Worm (Caenorhabditis elegans) whole organism, L4 larva: ENCODE results near the gene B0416.4.

Experiments
- F10B5.3 ChIP-seq: sonication (generic microtip); optimal IDR thresholded peaks from 2 replicates; lab custom pipeline; 2016; ENCODE audit warnings: mild to moderate bottlenecking, missing genetic modification characterization, missing compliant biosample characterization
- F49E8.2 ChIP-seq: sonication (generic microtip); optimal IDR thresholded peaks from 2 replicates; lab custom pipeline; 2016; ENCODE audit warnings: missing compliant biosample characterization, mild to moderate bottlenecking, missing genetic modification characterization, borderline replicate concordance
- T20F7.1 ChIP-seq: fragments of 200-800 bp; sonication (Bioruptor generic); optimal IDR thresholded peaks from 2 replicates; lab custom pipeline; 2018; ENCODE audit warnings: mild to moderate bottlenecking, missing genetic modification characterization, missing compliant biosample characterization
- T26A8.4 ChIP-seq: fragments of 200-800 bp; sonication (Bioruptor generic); IDR thresholded peaks from 2 replicates; pipeline ENCODE4 v1.3.6; 2022; ENCODE audit warnings: missing genetic modification characterization, missing compliant biosample characterization
- aly-2 ChIP-seq: sonication (generic microtip); optimal IDR thresholded peaks from 2 replicates; lab custom pipeline; 2018; ENCODE audit warnings: missing biosample characterization, missing genetic modification characterization
- arid-1 ChIP-seq: fragments of 200-800 bp; sonication (Bioruptor generic); conservative IDR thresholded peaks from 2 replicates; pipeline ENCODE4 v1.3.6; 2022; ENCODE audit warnings: missing genetic modification reagents, missing genetic modification characterization, missing compliant biosample characterization
- attf-4 ChIP-seq: sonication (generic microtip); optimal IDR thresholded peaks from 3 replicates; lab custom pipeline; 2017; ENCODE audit warnings: missing biosample characterization, missing genetic modification characterization
- ceh-20 ChIP-seq: fragments of 200-800 bp; sonication (Bioruptor generic); IDR thresholded peaks from 2 replicates; pipeline ENCODE4 v1.3.6; 2022; ENCODE audit warnings: missing genetic modification reagents, missing genetic modification characterization, missing compliant biosample characterization
- ceh-32 ChIP-seq: sonication (generic microtip); optimal IDR thresholded peaks from 2 replicates; lab custom pipeline; 2016; ENCODE audit warnings: mild to moderate bottlenecking, missing genetic modification characterization, missing compliant biosample characterization; ENCODE audit not compliant: poor library complexity
- ceh-62 ChIP-seq: sonication (generic microtip); optimal IDR thresholded peaks from 2 replicates; lab custom pipeline; 2017; ENCODE audit warnings: missing biosample characterization, missing genetic modification characterization
- ces-1 ChIP-seq: fragments of 150-350 bp; sonication (generic microtip); optimal IDR thresholded peaks from 4 replicates; lab custom pipeline; 2014; ENCODE audit warnings: missing biosample characterization, missing genetic modification reagents, missing genetic modification characterization
- ctbp-1 ChIP-seq: fragments of 200-800 bp; sonication (Bioruptor generic); IDR thresholded peaks from 2 replicates; pipeline ENCODE4 v1.3.6; 2022; ENCODE audit warnings: missing genetic modification reagents, missing genetic modification characterization, missing compliant biosample characterization
- daf-16 ChIP-seq, 3 experiments: sonication (generic microtip); optimal IDR thresholded peaks; 2 replicates each; lab custom pipeline; 2016 to 2017; ENCODE audit warnings: missing genetic modification characterization in 3 of 3, missing genetic modification reagents in 3 of 3, mild to moderate bottlenecking in 2 of 3, missing compliant biosample characterization in 2 of 3, missing biosample characterization in 1 of 3, moderate library complexity in 1 of 3
- daf-19 ChIP-seq: fragments of 200-800 bp; sonication (Bioruptor generic); conservative IDR thresholded peaks from 2 replicates; pipeline ENCODE4 v1.3.6; 2022; ENCODE audit warnings: missing genetic modification characterization, missing compliant biosample characterization
- dmd-6 ChIP-seq: fragments of 200-800 bp; sonication (Bioruptor generic); IDR thresholded peaks from 2 replicates; pipeline ENCODE4 v1.3.6; 2022; ENCODE audit warnings: missing genetic modification reagents, missing genetic modification characterization, missing compliant biosample characterization
- dmd-8 ChIP-seq: fragments of 200-800 bp; sonication (Bioruptor generic); IDR thresholded peaks from 2 replicates; pipeline ENCODE4 v1.3.6; 2022; ENCODE audit warnings: missing genetic modification characterization, missing compliant biosample characterization
- dpl-1 ChIP-seq: fragments of 150-350 bp; optimal IDR thresholded peaks from 2 replicates; lab custom pipeline; 2014; ENCODE audit warnings: missing biosample characterization, missing genetic modification reagents, missing genetic modification characterization
- dve-1 ChIP-seq: sonication (generic microtip); optimal IDR thresholded peaks from 2 replicates; lab custom pipeline; 2017; ENCODE audit warnings: antibody characterized with exemption, mild to moderate bottlenecking, missing genetic modification characterization, missing compliant biosample characterization; ENCODE audit not compliant: insufficient read depth
- egl-43 ChIP-seq: fragments of 200-800 bp; sonication (Bioruptor generic); IDR thresholded peaks from 2 replicates; pipeline ENCODE4 v1.3.6; 2022; ENCODE audit warnings: missing genetic modification reagents, missing genetic modification characterization, missing compliant biosample characterization
- gei-8 ChIP-seq: fragments of 200-800 bp; sonication (Bioruptor generic); optimal IDR thresholded peaks from 2 replicates; lab custom pipeline; 2018; ENCODE audit warnings: mild to moderate bottlenecking, missing genetic modification characterization, missing compliant biosample characterization
- hif-1 ChIP-seq, 2 experiments: sonication (generic microtip); optimal IDR thresholded peaks; 2 replicates each; lab custom pipeline; 2016 to 2017; ENCODE audit warnings: missing compliant biosample characterization in 2 of 2, missing genetic modification characterization in 2 of 2, missing genetic modification reagents in 2 of 2, missing genotype in 2 of 2, mild to moderate bottlenecking in 1 of 2
- hlh-11 ChIP-seq: fragments of 200-800 bp; sonication (Bioruptor generic); optimal IDR thresholded peaks from 2 replicates; lab custom pipeline; 2018; ENCODE audit warnings: mild to moderate bottlenecking, missing genetic modification characterization, missing compliant biosample characterization
- hlh-30 ChIP-seq: sonication (generic microtip); optimal IDR thresholded peaks from 2 replicates; lab custom pipeline; 2017; ENCODE audit warnings: antibody characterized with exemption, mild to moderate bottlenecking, missing genetic modification characterization, missing compliant biosample characterization; ENCODE audit not compliant: insufficient read depth
- lim-7 ChIP-seq: fragments of 200-800 bp; sonication (Bioruptor generic); IDR thresholded peaks from 2 replicates; pipeline ENCODE4 v1.3.6; 2022; ENCODE audit warnings: missing genetic modification characterization, missing compliant biosample characterization
- lin-13 ChIP-seq: fragments of 150-350 bp; optimal IDR thresholded peaks from 2 replicates; lab custom pipeline; 2014; ENCODE audit warnings: missing biosample characterization, missing genetic modification reagents, missing genetic modification characterization
- lin-39 ChIP-seq: fragments of 150-350 bp; optimal IDR thresholded peaks from 2 replicates; lab custom pipeline; 2014; ENCODE audit warnings: missing biosample characterization, missing genetic modification reagents, missing genetic modification characterization
- lir-3 ChIP-seq: sonication (generic microtip); optimal IDR thresholded peaks from 2 replicates; lab custom pipeline; 2016; ENCODE audit warnings: mild to moderate bottlenecking, missing genetic modification characterization, missing compliant biosample characterization
- mes-2 ChIP-seq: sonication (generic microtip); optimal IDR thresholded peaks from 2 replicates; lab custom pipeline; 2016; ENCODE audit warnings: missing genotype, mild to moderate bottlenecking, missing genetic modification characterization, missing compliant biosample characterization; ENCODE audit not compliant: poor library complexity, severe bottlenecking
- mxl-3 ChIP-seq: fragments of 200-800 bp; sonication (Bioruptor generic); optimal IDR thresholded peaks from 2 replicates; lab custom pipeline; 2018; ENCODE audit warnings: mild to moderate bottlenecking, missing genetic modification characterization, missing compliant biosample characterization
- nhr-102 ChIP-seq: sonication (generic microtip); optimal IDR thresholded peaks from 2 replicates; lab custom pipeline; 2016; ENCODE audit warnings: mild to moderate bottlenecking, missing genetic modification characterization, moderate library complexity, missing compliant biosample characterization
- nhr-28 ChIP-seq: fragments of 150-350 bp; optimal IDR thresholded peaks from 2 replicates; lab custom pipeline; 2014; ENCODE audit warnings: missing biosample characterization, missing genetic modification characterization
- nhr-48 ChIP-seq: sonication (generic microtip); optimal IDR thresholded peaks from 2 replicates; lab custom pipeline; 2016; ENCODE audit warnings: mild to moderate bottlenecking, missing genetic modification characterization, missing compliant biosample characterization
- nhr-6 ChIP-seq: fragments of 150-350 bp; optimal IDR thresholded peaks from 2 replicates; lab custom pipeline; 2014; ENCODE audit warnings: missing biosample characterization, missing genetic modification characterization
- php-3 ChIP-seq: fragments of 200-800 bp; sonication (Bioruptor generic); IDR thresholded peaks from 2 replicates; pipeline ENCODE4 v1.3.6; 2022; ENCODE audit warnings: missing genetic modification reagents, missing genetic modification characterization, missing compliant biosample characterization
- pqm-1 ChIP-seq: sonication (generic microtip); optimal IDR thresholded peaks from 2 replicates; lab custom pipeline; 2017; ENCODE audit warnings: missing biosample characterization, missing genetic modification characterization
- sdz-12 ChIP-seq: fragments of 200-800 bp; sonication (Bioruptor generic); optimal IDR thresholded peaks from 2 replicates; lab custom pipeline; 2018; ENCODE audit warnings: mild to moderate bottlenecking, missing genetic modification characterization, missing compliant biosample characterization
- set-16 ChIP-seq: fragments of 200-800 bp; sonication (Bioruptor generic); IDR thresholded peaks from 2 replicates; pipeline ENCODE4 v1.3.6; 2022; ENCODE audit warnings: missing genetic modification reagents, missing genetic modification characterization, missing compliant biosample characterization
- snpc-4 ChIP-seq: fragments of 150-350 bp; optimal IDR thresholded peaks from 2 replicates; lab custom pipeline; 2014; ENCODE audit warnings: missing biosample characterization, missing genetic modification characterization
- unc-62 ChIP-seq, 3 experiments: fragments of 150-350 bp in 1 of 3; sonication (generic microtip); optimal IDR thresholded peaks in 2 of 3; peaks in 1 of 3; 1 replicate in 1 of 3; 2 replicates in 2 of 3; lab custom pipeline; 2014 to 2017; ENCODE audit warnings: missing biosample characterization in 3 of 3, missing genetic modification characterization in 3 of 3, missing genetic modification reagents in 3 of 3, missing genotype in 1 of 3
- zfp-3 ChIP-seq: fragments of 200-800 bp; sonication (Bioruptor generic); conservative IDR thresholded peaks from 2 replicates; pipeline ENCODE4 v1.3.6; 2022; ENCODE audit warnings: missing genetic modification reagents, missing genetic modification characterization, missing compliant biosample characterization
- zip-11 ChIP-seq: fragments of 200-800 bp; sonication (Bioruptor generic); IDR thresholded peaks from 2 replicates; pipeline ENCODE4 v1.3.6; 2022; ENCODE audit warnings: missing genetic modification characterization, missing compliant biosample characterization
- ztf-11 ChIP-seq: fragments of 150-350 bp; optimal IDR thresholded peaks from 2 replicates; lab custom pipeline; 2014; ENCODE audit warnings: missing biosample characterization, missing genetic modification characterization

Gene B0416.4

ce11 chrX:9264636-9265035 is 14.1 kb upstream of the B0416.4 start (continued):
- no peak for TF ChIP-seq arid-1 (GFP tag; lab: Robert Waterston, UW)
- 0 out of 2 replicates have a peak, but pooled peaks have one; percentile 31 for TF ChIP-seq T26A8.4 (GFP tag; lab: Robert Waterston, UW)
- peak; percentile 32 for TF ChIP-seq nhr-48 (tag; lab: Kevin White, UChicago)
- TF ChIP-seq sdz-12, result no peak
- no peak for TF ChIP-seq zip-11 (GFP tag; lab: Robert Waterston, UW)
- no peak for TF ChIP-seq dpl-1 (GFP tag; lab: Kevin White, UChicago)
- TF ChIP-seq dve-1 (tag; lab: Kevin White, UChicago), result peak; percentile 90

ce11 chrX:9266512-9266911 is 12.2 kb upstream of the B0416.4 start:
- TF ChIP-seq hlh-30 (tag; lab: Kevin White, UChicago) (peak; percentile 0), daf-16 (GFP tag; optimal IDR thresholded peaks at IDR 0.05; lab: Kevin White, UChicago) (no peak), daf-16 (tag; optimal IDR thresholded peaks at IDR 0.05; lab: Kevin White, UChicago) (peak; percentile 37), dmd-6 (GFP tag; lab: Robert Waterston, UW) (peak; percentile 73), nhr-28 (tag; lab: Kevin White, UChicago) (peak; percentile 18), pqm-1 (tag; lab: Kevin White, UChicago) (peak; percentile 14), php-3 (GFP tag; lab: Robert Waterston, UW) (0 out of 2 replicates have a peak, but pooled peaks have one; percentile 6), attf-4 (tag; lab: Kevin White, UChicago) (no peak), dve-1 (tag; lab: Kevin White, UChicago) (peak; percentile 68), ces-1 (no peak), hlh-11 (peak; percentile 54), ceh-62 (no peak)
- TF ChIP-seq, all 104 proteins: peak for 8

ce11 chrX:9268373-9268772 is 10.4 kb upstream of the B0416.4 start:
- TF ChIP-seq sdz-12 (no peak), dmd-8 (GFP tag; lab: Robert Waterston, UW) (no peak), ceh-62 (no peak), lin-13 (GFP tag; lab: Kevin White, UChicago) (no peak), php-3 (GFP tag; lab: Robert Waterston, UW) (0 out of 2 replicates have a peak, but pooled peaks have one; percentile 32), T20F7.1 (GFP tag; lab: Kevin White, UChicago) (no peak), lim-7 (no peak), F10B5.3 (tag; lab: Kevin White, UChicago) (peak; percentile 22), egl-43 (GFP tag; lab: Robert Waterston, UW) (no peak), unc-62 (GFP tag; optimal IDR thresholded peaks at IDR 0.05 in 1 of 2; lab: Kevin White, UChicago) (peak in 1 of 2 experiments; percentile 93), unc-62 (tag; optimal IDR thresholded peaks at IDR 0.05; lab: Kevin White, UChicago) (no peak), set-16 (GFP tag; lab: Robert Waterston, UW) (no peak), dve-1 (tag; lab: Kevin White, UChicago) (peak; percentile 4), zfp-3 (GFP tag; lab: Robert Waterston, UW) (0 out of 2 replicates have a peak, but pooled peaks have one; percentile 48)

ce11 chrX:9270753-9271152 is 8.0 kb upstream of the B0416.4 start, which contains the start of gene B0416.5:
TSS of gene B0416.5 (minus strand) at chrX:9270853.
- no peak for TF ChIP-seq F49E8.2 (tag; lab: Kevin White, UChicago)
- TF ChIP-seq mes-2, result no peak
- no peak for TF ChIP-seq aly-2 (tag; lab: Kevin White, UChicago)
- TF ChIP-seq ceh-20 (GFP tag; lab: Robert Waterston, UW), result no peak

ce11 chrX:9271886-9272285 is 6.9 kb upstream of the B0416.4 start:
- no peak for TF ChIP-seq ztf-11
- TF ChIP-seq ctbp-1, result no peak
- no peak for TF ChIP-seq ceh-32 (tag; lab: Kevin White, UChicago)
- TF ChIP-seq hif-1 (tag; optimal IDR thresholded peaks at IDR 0.05; lab: Kevin White, UChicago), result no peak
- peak; percentile 75 for TF ChIP-seq nhr-28 (tag; lab: Kevin White, UChicago)
- TF ChIP-seq lim-7, result no peak
- TF ChIP-seq T20F7.1 (GFP tag; lab: Kevin White, UChicago), result no peak
- TF ChIP-seq nhr-6, result peak; percentile 51
- TF ChIP-seq mxl-3 (GFP tag; lab: Kevin White, UChicago), result no peak
- TF ChIP-seq lir-3, result no peak
- TF ChIP-seq lin-39 (tag; lab: Kevin White, UChicago), result no peak
- no peak for TF ChIP-seq snpc-4 (tag; lab: Kevin White, UChicago)
- TF ChIP-seq aly-2 (tag; lab: Kevin White, UChicago), result no peak
- no peak for TF ChIP-seq gei-8 (GFP tag; lab: Kevin White, UChicago)
- TF ChIP-seq nhr-102 (tag; lab: Kevin White, UChicago), result no peak
- no peak for TF ChIP-seq daf-19 (GFP tag; lab: Robert Waterston, UW)
- TF ChIP-seq php-3 (GFP tag; lab: Robert Waterston, UW), result no peak; the same call in 1 of the 2 replicates
